Worm (Caenorhabditis elegans): ENCODE measurements around the gene C13C4.6.

DNA sequence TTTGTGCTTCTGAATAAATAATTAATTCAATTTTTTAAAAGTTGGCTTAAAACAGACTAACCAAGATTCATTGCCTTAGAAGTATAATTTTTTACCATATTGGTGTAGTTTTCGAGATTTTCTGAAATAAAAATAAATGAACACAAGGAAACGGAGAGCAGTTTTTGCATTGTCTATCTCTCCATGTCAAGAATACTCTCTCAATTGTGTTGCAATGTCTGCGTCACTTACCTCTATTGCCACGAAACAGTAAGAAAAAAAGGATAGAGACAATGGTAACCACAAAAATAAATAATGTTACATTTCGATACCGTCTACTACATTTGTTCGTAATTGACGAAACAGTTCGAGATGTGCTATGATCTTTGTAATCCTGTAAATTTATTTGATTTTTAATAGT lies 38.4 kb upstream of the C13C4.6 start, which contains the start of gene R07B7.10:
- no peak for TF ChIP-seq unc-62 (GFP tag; optimal IDR thresholded peaks at IDR 0.05)
- TF ChIP-seq zip-8 (tag; optimal IDR thresholded peaks at IDR 0.05) = no peak
- no peak for TF ChIP-seq cnd-1 (tag; optimal IDR thresholded peaks at IDR 0.05)
- TF ChIP-seq mab-5 (tag; optimal IDR thresholded peaks at IDR 0.05) = no peak
- TF ChIP-seq snpc-4 (tag; optimal IDR thresholded peaks at IDR 0.05) = no peak
- no peak for TF ChIP-seq blmp-1 (tag; optimal IDR thresholded peaks at IDR 0.05)
- TF ChIP-seq drap-1 (GFP tag; optimal IDR thresholded peaks at IDR 0.05) = no peak
- TF ChIP-seq lsy-2 (tag; optimal IDR thresholded peaks at IDR 0.05) = no peak
- no peak for TF ChIP-seq elt-1 (tag; optimal IDR thresholded peaks at IDR 0.05; ENCODE audit: borderline replicate concordance, insufficient read depth)
- TF ChIP-seq pha-4 (tag; optimal IDR thresholded peaks at IDR 0.05) = no peak
- no peak for TF ChIP-seq lin-13 (tag; optimal IDR thresholded peaks at IDR 0.05)
